Worm (Caenorhabditis elegans): Measurements from ENCODE around the gene srd-11.

srd-11 gene

DNA sequence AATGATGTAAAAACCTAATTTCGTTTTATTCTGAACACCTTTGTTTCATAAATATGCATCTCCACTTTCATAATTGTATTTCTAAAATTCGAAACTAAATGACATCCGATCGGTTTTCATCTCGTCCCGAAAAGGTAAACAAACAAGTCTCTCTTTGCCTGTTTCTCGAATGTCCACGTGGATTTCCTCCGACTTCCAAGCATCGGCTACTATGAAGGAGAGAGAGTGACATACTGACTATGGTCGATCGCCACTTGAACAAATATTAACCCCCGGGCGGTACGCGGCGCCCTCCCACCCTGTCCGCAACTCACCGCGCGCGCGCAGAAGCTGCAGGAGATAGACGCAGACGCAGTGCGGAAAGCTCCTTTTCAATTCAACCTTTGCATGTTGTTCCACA is 43.8 kb downstream of the srd-11 start:
- TF ChIP-seq pha-4 (tag; optimal IDR thresholded peaks at IDR 0.05) (peak; percentile 94), ceh-39 (tag; optimal IDR thresholded peaks at IDR 0.05) (no peak)

DNA sequence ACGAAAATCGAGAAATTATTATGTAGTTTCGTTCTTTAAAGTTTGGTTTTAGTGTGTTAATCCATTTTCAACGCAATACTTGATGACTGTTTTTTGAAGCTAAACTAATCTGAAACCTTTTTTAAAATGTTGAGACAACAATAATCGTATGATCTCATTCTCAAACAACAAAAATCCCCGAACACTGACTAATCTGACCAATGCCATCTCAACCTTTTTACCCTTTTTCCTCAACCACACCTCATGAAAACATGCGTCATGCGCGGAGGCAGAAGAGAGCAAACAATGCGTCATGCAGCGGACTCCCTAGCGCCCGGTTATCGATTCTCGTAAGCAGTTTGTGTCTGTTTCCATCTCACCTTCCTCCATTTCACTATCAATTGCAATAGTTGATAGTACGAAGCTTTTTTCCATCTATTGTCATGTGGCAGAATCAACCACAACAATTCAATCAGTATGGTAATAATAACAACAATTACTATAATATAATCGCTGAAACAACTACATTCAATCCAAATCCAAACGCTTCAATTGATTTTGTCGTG is 47.9 kb downstream of the srd-11 start, which contains the start of gene C50B8.4:
Gene C50B8.4, plus strand, starts transcription at position 299 of the 545 bp plus-strand sequence.
- no peak for TF ChIP-seq sptf-1 (tag; optimal IDR thresholded peaks at IDR 0.05)
- TF ChIP-seq unc-39 (tag; optimal IDR thresholded peaks at IDR 0.05) = no peak
- TF ChIP-seq M03D4.4 (tag; optimal IDR thresholded peaks at IDR 0.05) = no peak
- TF ChIP-seq unc-120 (tag; optimal IDR thresholded peaks at IDR 0.05; ENCODE audit: poor library complexity, severe bottlenecking) = no peak
- no peak for TF ChIP-seq sem-2 (GFP tag; optimal IDR thresholded peaks at IDR 0.05)
- no peak for TF ChIP-seq nhr-28 (tag; optimal IDR thresholded peaks at IDR 0.05)
- TF ChIP-seq ces-1 (GFP tag; optimal IDR thresholded peaks at IDR 0.05) = no peak

DNA sequence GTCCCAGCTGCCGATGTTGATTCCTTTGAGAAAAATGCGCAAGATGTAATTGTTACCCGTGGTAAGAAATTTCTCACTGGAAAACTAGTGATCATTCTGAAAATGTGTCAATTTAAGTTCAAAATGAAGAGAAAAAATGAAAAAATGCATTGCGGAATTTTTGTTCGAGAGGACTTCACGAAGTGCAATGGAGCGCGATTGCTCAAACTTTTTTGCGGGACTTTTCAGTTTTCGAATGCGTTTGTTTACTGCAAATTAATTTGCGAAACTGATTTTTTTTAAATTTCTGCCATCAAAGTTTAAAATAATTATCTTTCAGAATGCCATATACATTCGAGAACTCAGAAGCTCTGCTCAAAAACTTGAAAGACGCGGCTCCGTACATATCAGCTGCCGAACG is 51.1 kb downstream of the srd-11 start, which contains the start of the genes nuaf-1 and bir-2:
Gene nuaf-1, minus strand, starts transcription at position 98 of the 400 bp plus-strand sequence.
Gene bir-2, plus strand, starts transcription at position 318 of the 400 bp plus-strand sequence.
- peak; percentile 19 for TF ChIP-seq nhr-2 (tag; optimal IDR thresholded peaks at IDR 0.05)
- no peak for TF ChIP-seq mab-5 (tag; optimal IDR thresholded peaks at IDR 0.05)
- TF ChIP-seq mep-1 (tag; optimal IDR thresholded peaks at IDR 0.05) = peak; percentile 27
- peak; percentile 49 for TF ChIP-seq lsy-2 (tag; optimal IDR thresholded peaks at IDR 0.05)
